Worm (Caenorhabditis elegans) whole organism, L1 larva: ENCODE measurements around the gene C18H9.5.

Source experiments
- C04F5.9 ChIP-seq: sonication (generic microtip); optimal IDR thresholded peaks from 2 replicates; lab custom pipeline; 2016; ENCODE audit warnings: missing genetic modification characterization, missing compliant biosample characterization
- aly-2 ChIP-seq: fragments of 150-350 bp; optimal IDR thresholded peaks from 2 replicates; lab custom pipeline; 2014; ENCODE audit warnings: missing biosample characterization, missing genetic modification characterization
- ceh-82 ChIP-seq, 3 experiments: fragments of 150-350 bp in 1 of 3; sonication (generic microtip) in 2 of 3; optimal IDR thresholded peaks; 2 replicates each; lab custom pipeline; 2014 to 2017; ENCODE audit warnings: missing biosample characterization in 3 of 3, missing genetic modification characterization in 3 of 3
- ceh-88 ChIP-seq: fragments of 200-800 bp; sonication (Bioruptor generic); IDR thresholded peaks from 2 replicates; pipeline ENCODE4 v1.3.6; 2022; ENCODE audit warnings: missing genetic modification characterization, missing compliant biosample characterization
- lin-13 ChIP-seq: fragments of 150-350 bp; optimal IDR thresholded peaks from 2 replicates; lab custom pipeline; 2014; ENCODE audit warnings: missing biosample characterization, missing genetic modification reagents, missing genetic modification characterization
- nhr-237 ChIP-seq: fragments of 150-350 bp; optimal IDR thresholded peaks from 2 replicates; lab custom pipeline; 2014; ENCODE audit warnings: missing biosample characterization, missing genetic modification characterization
- nhr-76 ChIP-seq: sonication (generic microtip); optimal IDR thresholded peaks from 2 replicates; lab custom pipeline; 2017; ENCODE audit warnings: missing biosample characterization, missing genetic modification characterization
- pag-3 ChIP-seq: sonication (generic microtip); optimal IDR thresholded peaks from 2 replicates; lab custom pipeline; 2017; ENCODE audit warnings: missing genetic modification characterization, mild to moderate bottlenecking, missing compliant biosample characterization, antibody characterized with exemption, borderline replicate concordance; ENCODE audit not compliant: insufficient read depth
- snpc-4 ChIP-seq: fragments of 150-350 bp; optimal IDR thresholded peaks from 2 replicates; lab custom pipeline; 2014; ENCODE audit warnings: missing biosample characterization, missing genetic modification characterization
- unc-62 ChIP-seq: fragments of 150-350 bp; optimal IDR thresholded peaks from 2 replicates; lab custom pipeline; 2014; ENCODE audit warnings: missing biosample characterization, missing genetic modification reagents, missing genetic modification characterization
- zag-1 ChIP-seq: fragments of 150-350 bp; optimal IDR thresholded peaks from 2 replicates; lab custom pipeline; 2014; ENCODE audit warnings: missing biosample characterization, missing genetic modification characterization
- zip-4 ChIP-seq: fragments of 200-800 bp; sonication (Bioruptor generic); optimal IDR thresholded peaks from 2 replicates; lab custom pipeline; 2018; ENCODE audit warnings: mild to moderate bottlenecking, missing genetic modification characterization, moderate library complexity, missing compliant biosample characterization
- ztf-11 ChIP-seq, 2 experiments: sonication (generic microtip); optimal IDR thresholded peaks; 2 replicates each; lab custom pipeline; 2016 to 2017; ENCODE audit warnings: missing genetic modification characterization in 2 of 2, missing biosample characterization in 1 of 2, missing compliant biosample characterization in 1 of 2

DNA sequence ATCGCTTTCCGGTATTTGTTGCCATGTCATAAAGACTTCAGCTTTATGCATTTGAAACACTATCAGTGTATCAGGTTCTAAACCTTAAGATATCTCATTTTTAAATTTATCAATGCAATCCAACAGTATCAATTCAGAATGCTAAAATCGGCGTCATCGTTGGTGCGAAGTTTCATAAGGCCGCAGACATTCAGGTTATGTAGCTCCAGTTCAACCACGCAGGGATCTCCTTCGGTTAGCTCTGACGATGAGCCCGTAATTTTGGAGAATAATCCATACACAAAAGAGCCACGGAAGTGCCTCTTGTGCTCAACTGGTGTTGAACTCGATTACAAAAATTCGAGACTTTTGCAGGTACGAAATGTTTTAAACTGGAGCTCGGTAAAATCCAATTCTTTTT is 40.7 kb upstream of the C18H9.5 start, which contains the start of gene mrps-18.C:
- TF ChIP-seq C04F5.9 (no peak), lin-13 (GFP tag; lab: Kevin White, UChicago) (no peak), unc-62 (no peak), zag-1 (tag; lab: Kevin White, UChicago) (no peak), ztf-11 (tag; optimal IDR thresholded peaks at IDR 0.05; lab: Kevin White, UChicago) (no peak), ceh-82 (tag; optimal IDR thresholded peaks at IDR 0.05; lab: Kevin White, UChicago) (no peak), zip-4 (GFP tag; lab: Kevin White, UChicago) (no peak), nhr-237 (tag; lab: Kevin White, UChicago) (no peak), pag-3 (tag; lab: Kevin White, UChicago) (no peak), aly-2 (tag; lab: Kevin White, UChicago) (no peak), nhr-76 (no peak), snpc-4 (tag; lab: Kevin White, UChicago) (no peak), ceh-88 (GFP tag; lab: Robert Waterston, UW) (no peak)
